Fruit fly (Drosophila melanogaster): Measurements from ENCODE around the gene Pka-C2.

- TF ChIP-seq CG34367 (tag; optimal IDR thresholded peaks at IDR 0.05) (no peak), Pif1B (GFP tag; optimal IDR thresholded peaks at IDR 0.05) (no peak), rn (GFP tag; IDR thresholded peaks at IDR 0.05) (no peak), CG8159 (tag; optimal IDR thresholded peaks at IDR 0.05) (no peak), CG10348 (GFP tag; IDR thresholded peaks at IDR 0.05) (no peak), CG13204 (GFP tag; optimal IDR thresholded peaks at IDR 0.05) (no peak), fd96Ca (GFP tag; IDR thresholded peaks at IDR 0.05) (no peak), EcR (GFP tag; optimal IDR thresholded peaks at IDR 0.05) (no peak), Ets98B (GFP tag; IDR thresholded peaks at IDR 0.05) (no peak)
These were observed 45.6 kb upstream of the Pka-C2 start, which contains the start of gene CG15543 for dm6 chr3R:30742580-30742979.
